Fruit fly (Drosophila melanogaster) whole organism, embryonic: Measurements from ENCODE around the gene JMJD5.
A peak's percentile ranks its signal among the peaks of the same experiment; 100 is the strongest.

Experiments
- Adf1 ChIP-seq: fragments of 200-800 bp; sonication (Bioruptor generic); IDR thresholded peaks from 2 replicates; pipeline ENCODE4 v1.3.6; 2022; ENCODE audit warnings: missing biosample characterization, missing genetic modification characterization
- Bgb ChIP-seq: fragments of 200-800 bp; sonication (Bioruptor generic); IDR thresholded peaks from 2 replicates; pipeline ENCODE4 v1.3.6; 2022; ENCODE audit warnings: missing biosample characterization, missing genetic modification characterization; ENCODE audit not compliant: partially characterized antibody
- CG10209 ChIP-seq: fragments of 200-800 bp; sonication (Bioruptor generic); optimal IDR thresholded peaks from 3 replicates; lab custom pipeline; 2017; ENCODE audit warnings: missing biosample characterization, mild to moderate bottlenecking, missing genetic modification characterization, missing genetic modification reagents
- CG10431 ChIP-seq: fragments of 200-800 bp; sonication (Bioruptor generic); optimal IDR thresholded peaks from 3 replicates; lab custom pipeline; 2018; ENCODE audit warnings: missing biosample characterization, mild to moderate bottlenecking, missing genetic modification characterization
- CG11695 ChIP-seq: fragments of 200-800 bp; sonication (Bioruptor generic); IDR thresholded peaks from 3 replicates; pipeline ENCODE4 v1.3.6; 2022; ENCODE audit warnings: missing biosample characterization, missing genetic modification characterization
- CG12391 ChIP-seq: fragments of 200-800 bp; sonication (Bioruptor generic); optimal IDR thresholded peaks from 3 replicates; lab custom pipeline; 2018; ENCODE audit warnings: missing biosample characterization, mild to moderate bottlenecking, missing genetic modification characterization, moderate library complexity
- CG14014 ChIP-seq: fragments of 200-800 bp; sonication (Bioruptor generic); IDR thresholded peaks from 2 replicates; pipeline ENCODE4 v1.3.6; 2022; ENCODE audit warnings: missing biosample characterization, missing genetic modification characterization
- CG15073 ChIP-seq: fragments of 200-800 bp; sonication (Bioruptor generic); optimal IDR thresholded peaks from 2 replicates; lab custom pipeline; 2016; ENCODE audit warnings: missing biosample characterization, missing genetic modification characterization
- CG1529 ChIP-seq: fragments of 200-800 bp; sonication (Bioruptor generic); optimal IDR thresholded peaks from 3 replicates; lab custom pipeline; 2018; ENCODE audit warnings: missing biosample characterization, missing genetic modification characterization
- CG15601 ChIP-seq: fragments of 200-800 bp; sonication (Bioruptor generic); optimal IDR thresholded peaks from 3 replicates; lab custom pipeline; 2019; ENCODE audit warnings: missing biosample characterization, mild to moderate bottlenecking, missing genetic modification characterization, moderate library complexity
- CG1647 ChIP-seq: fragments of 200-800 bp; sonication (Bioruptor generic); optimal IDR thresholded peaks from 3 replicates; lab custom pipeline; 2016; ENCODE audit warnings: missing biosample characterization, missing genetic modification characterization
- CG17359 ChIP-seq: fragments of 200-800 bp; sonication (Bioruptor generic); optimal IDR thresholded peaks from 3 replicates; lab custom pipeline; 2018; ENCODE audit warnings: missing biosample characterization, mild to moderate bottlenecking, missing genetic modification characterization, moderate library complexity
- CG17385 ChIP-seq: fragments of 200-800 bp; sonication (Bioruptor generic); optimal IDR thresholded peaks from 3 replicates; lab custom pipeline; 2018; ENCODE audit warnings: missing biosample characterization, mild to moderate bottlenecking, missing genetic modification characterization
- CG18599 ChIP-seq: fragments of 200-800 bp; sonication (Bioruptor generic); optimal IDR thresholded peaks from 3 replicates; lab custom pipeline; 2017; ENCODE audit warnings: missing biosample characterization, missing genetic modification characterization, mild to moderate bottlenecking, moderate library complexity, missing genetic modification reagents
- CG2129 ChIP-seq: fragments of 200-800 bp; sonication (Bioruptor generic); IDR thresholded peaks from 2 replicates; pipeline ENCODE4 v1.3.6; 2022; ENCODE audit warnings: missing biosample characterization, missing genetic modification characterization; ENCODE audit not compliant: partially characterized antibody
- CG2712 ChIP-seq: fragments of 200-800 bp; optimal IDR thresholded peaks from 3 replicates; lab custom pipeline; 2019; ENCODE audit warnings: missing biosample characterization, mild to moderate bottlenecking, missing genetic modification characterization, moderate library complexity
- CG6683 ChIP-seq: fragments of 200-800 bp; sonication (Bioruptor generic); optimal IDR thresholded peaks from 2 replicates; lab custom pipeline; 2017; ENCODE audit warnings: missing biosample characterization, mild to moderate bottlenecking, missing genetic modification characterization, missing genetic modification reagents
- CG6813 ChIP-seq: fragments of 200-800 bp; sonication (Bioruptor generic); optimal IDR thresholded peaks from 2 replicates; lab custom pipeline; 2017; ENCODE audit warnings: missing biosample characterization, missing genetic modification characterization, mild to moderate bottlenecking, moderate library complexity, missing genetic modification reagents
- CG8281 ChIP-seq: fragments of 200-800 bp; sonication (Bioruptor generic); optimal IDR thresholded peaks from 2 replicates; lab custom pipeline; 2018; ENCODE audit warnings: missing biosample characterization, mild to moderate bottlenecking, missing genetic modification characterization, moderate library complexity
- CG8478 ChIP-seq: fragments of >200 bp; optimal IDR thresholded peaks from 2 replicates; lab custom pipeline; 2018
- CG8924 ChIP-seq: fragments of 200-800 bp; optimal IDR thresholded peaks from 3 replicates; lab custom pipeline; 2019; ENCODE audit warnings: missing biosample characterization, mild to moderate bottlenecking, missing genetic modification characterization, moderate library complexity
- CHES-1-like ChIP-seq: fragments of 200-800 bp; sonication (Bioruptor generic); optimal IDR thresholded peaks from 2 replicates; lab custom pipeline; 2016; ENCODE audit warnings: missing biosample characterization, missing genetic modification characterization
- Camta ChIP-seq: fragments of 200-800 bp; sonication (Bioruptor generic); optimal IDR thresholded peaks from 2 replicates; lab custom pipeline; 2016; ENCODE audit warnings: missing biosample characterization, missing genetic modification characterization
- Mad ChIP-seq: fragments of 200-800 bp; sonication (Bioruptor generic); optimal IDR thresholded peaks from 2 replicates; lab custom pipeline; 2016; ENCODE audit warnings: missing biosample characterization, missing genetic modification characterization
- Nf-YC ChIP-seq: fragments of 200-800 bp; optimal IDR thresholded peaks from 3 replicates; lab custom pipeline; 2019; ENCODE audit warnings: missing biosample characterization, mild to moderate bottlenecking, missing genetic modification characterization, moderate library complexity
- Oaz ChIP-seq: fragments of 200-800 bp; sonication (Bioruptor generic); IDR thresholded peaks from 2 replicates; pipeline ENCODE4 v1.3.6; 2022; ENCODE audit warnings: missing biosample characterization, missing genetic modification characterization
- Optix ChIP-seq: fragments of 200-800 bp; sonication (Bioruptor generic); IDR thresholded peaks from 3 replicates; pipeline ENCODE4 v1.3.6; 2022; ENCODE audit warnings: missing biosample characterization, missing genetic modification characterization
- Sry-δ ChIP-seq: fragments of 200-800 bp; sonication (Bioruptor generic); optimal IDR thresholded peaks from 2 replicates; lab custom pipeline; 2016; ENCODE audit warnings: missing biosample characterization, missing genetic modification characterization
- Xrp1 ChIP-seq: fragments of 200-800 bp; sonication (Bioruptor generic); IDR thresholded peaks from 2 replicates; pipeline ENCODE4 v1.3.6; 2022; ENCODE audit warnings: missing biosample characterization, missing genetic modification characterization
- bowl ChIP-seq: fragments of 200-800 bp; sonication (Bioruptor generic); IDR thresholded peaks from 2 replicates; pipeline ENCODE4 v1.3.6; 2022; ENCODE audit warnings: missing biosample characterization, missing genetic modification characterization
- cwo ChIP-seq: fragments of 200-800 bp; sonication (Bioruptor generic); optimal IDR thresholded peaks from 3 replicates; lab custom pipeline; 2017; ENCODE audit warnings: missing biosample characterization, missing genetic modification characterization, mild to moderate bottlenecking, moderate library complexity, missing genetic modification reagents
- dmrt11E ChIP-seq: fragments of 200-800 bp; sonication (Bioruptor generic); optimal IDR thresholded peaks from 3 replicates; lab custom pipeline; 2018; ENCODE audit warnings: missing biosample characterization, mild to moderate bottlenecking, missing genetic modification characterization, moderate library complexity
- ems ChIP-seq: fragments of 200-800 bp; sonication (Bioruptor generic); optimal IDR thresholded peaks from 3 replicates; lab custom pipeline; 2016; ENCODE audit warnings: missing biosample characterization, missing genetic modification characterization
- esg ChIP-seq: fragments of 200-800 bp; sonication (Bioruptor generic); conservative IDR thresholded peaks from 2 replicates; pipeline ENCODE4 v1.3.6; 2022; ENCODE audit warnings: missing biosample characterization, missing genetic modification characterization
- eve ChIP-seq, 2 experiments: fragments of >200 bp; optimal IDR thresholded peaks; 2 replicates each; lab custom pipeline; 2017; ENCODE audit warnings: missing biosample characterization in 2 of 2, missing genetic modification characterization in 2 of 2
- ewg ChIP-seq: fragments of 200-800 bp; sonication (Bioruptor generic); optimal IDR thresholded peaks from 3 replicates; lab custom pipeline; 2017; ENCODE audit warnings: mild to moderate bottlenecking, missing biosample characterization, missing genetic modification reagents, missing genetic modification characterization
- fd96Cb ChIP-seq: fragments of 200-800 bp; sonication (Bioruptor generic); optimal IDR thresholded peaks from 2 replicates; lab custom pipeline; 2018; ENCODE audit warnings: missing biosample characterization, mild to moderate bottlenecking, missing genetic modification characterization, moderate library complexity
- gsb-n ChIP-seq: fragments of 200-800 bp; sonication (Bioruptor generic); optimal IDR thresholded peaks from 3 replicates; lab custom pipeline; 2018; ENCODE audit warnings: missing biosample characterization, mild to moderate bottlenecking, missing genetic modification characterization
- mirr ChIP-seq: fragments of 200-800 bp; sonication (Bioruptor generic); optimal IDR thresholded peaks from 3 replicates; lab custom pipeline; 2018; ENCODE audit warnings: missing biosample characterization, mild to moderate bottlenecking, missing genetic modification characterization
- nau ChIP-seq: fragments of 200-800 bp; sonication (Bioruptor generic); optimal IDR thresholded peaks from 3 replicates; lab custom pipeline; 2017; ENCODE audit warnings: missing biosample characterization, mild to moderate bottlenecking, missing genetic modification characterization, missing genetic modification reagents
- pho ChIP-seq: fragments of 200-800 bp; sonication (Bioruptor generic); optimal IDR thresholded peaks from 2 replicates; lab custom pipeline; 2016; ENCODE audit warnings: missing biosample characterization, missing genetic modification characterization
- pum ChIP-seq: fragments of 200-800 bp; sonication (Bioruptor generic); optimal IDR thresholded peaks from 2 replicates; lab custom pipeline; 2016; ENCODE audit warnings: missing biosample characterization, missing genetic modification characterization
- sc ChIP-seq, 3 experiments: fragments of >200 bp in 2 of 3; fragments of 200-800 bp in 1 of 3; sonication (Bioruptor generic) in 1 of 3; optimal IDR thresholded peaks; 2 replicates in 2 of 3; 3 replicates in 1 of 3; lab custom pipeline; 2017; ENCODE audit warnings: mild to moderate bottlenecking in 1 of 3, missing biosample characterization in 1 of 3, missing genetic modification characterization in 1 of 3, missing genetic modification reagents in 1 of 3
- sna ChIP-seq: fragments of 200-800 bp; sonication (Bioruptor generic); IDR thresholded peaks from 2 replicates; pipeline ENCODE4 v1.3.6; 2022; ENCODE audit warnings: missing biosample characterization, missing genetic modification characterization; ENCODE audit not compliant: partially characterized antibody
- trem ChIP-seq: fragments of 200-800 bp; optimal IDR thresholded peaks from 3 replicates; lab custom pipeline; 2019; ENCODE audit warnings: missing biosample characterization, mild to moderate bottlenecking, missing genetic modification characterization, moderate library complexity
- tx ChIP-seq: fragments of 200-800 bp; sonication (Bioruptor generic); optimal IDR thresholded peaks from 2 replicates; lab custom pipeline; 2016; ENCODE audit warnings: missing biosample characterization, missing genetic modification characterization
- unc-4 ChIP-seq: fragments of 200-800 bp; sonication (Bioruptor generic); IDR thresholded peaks from 2 replicates; pipeline ENCODE4 v1.3.6; 2022; ENCODE audit warnings: missing biosample characterization, missing genetic modification characterization; ENCODE audit not compliant: partially characterized antibody
- wdn ChIP-seq: fragments of 200-800 bp; sonication (Bioruptor generic); IDR thresholded peaks from 2 replicates; pipeline ENCODE4 v1.3.6; 2022; ENCODE audit warnings: missing biosample characterization, missing genetic modification characterization
- wek ChIP-seq: fragments of 200-800 bp; sonication (Bioruptor generic); optimal IDR thresholded peaks from 3 replicates; lab custom pipeline; 2018; ENCODE audit warnings: missing biosample characterization, mild to moderate bottlenecking, missing genetic modification characterization, moderate library complexity
- zfh1 ChIP-seq: fragments of 200-800 bp; sonication (Bioruptor generic); IDR thresholded peaks from 3 replicates; pipeline ENCODE4 v1.3.6; 2022; ENCODE audit warnings: missing biosample characterization, missing genetic modification characterization

JMJD5 gene

DNA sequence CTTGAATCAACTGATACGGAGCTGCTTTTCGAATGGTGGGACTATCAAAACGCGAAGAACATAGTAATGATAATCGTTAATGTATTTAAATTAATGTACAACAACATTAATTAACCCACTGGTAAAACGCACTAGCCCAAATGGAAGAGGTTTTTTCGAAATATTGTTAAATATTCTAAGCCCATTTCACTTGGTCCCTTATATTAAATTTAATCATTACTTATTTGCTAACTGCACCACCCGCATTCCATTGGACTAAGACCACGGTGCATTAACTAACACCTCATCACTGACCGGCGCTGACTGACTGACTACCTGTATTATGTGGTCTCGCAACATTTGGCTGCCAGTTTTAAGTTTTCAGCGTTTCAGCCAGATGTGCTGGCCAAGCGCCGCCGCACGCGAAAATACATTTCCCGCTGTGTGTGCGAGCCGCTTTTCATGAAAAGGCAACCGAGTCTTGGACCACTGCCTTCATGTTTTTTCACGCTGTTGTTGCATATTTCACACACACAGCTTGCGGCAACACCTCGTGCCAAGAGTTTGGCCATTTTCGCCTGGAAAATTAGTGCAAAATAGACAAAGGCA is 47.3 kb downstream of the JMJD5 start (continued):
- TF ChIP-seq mirr (GFP tag; lab: Kevin White, UChicago), result no peak
- TF ChIP-seq Mad (GFP tag; lab: Kevin White, UChicago), result no peak
- no peak for TF ChIP-seq CG1647 (GFP tag; lab: Kevin White, UChicago)
- no peak for TF ChIP-seq pum (GFP tag; lab: Kevin White, UChicago)
- TF ChIP-seq esg (GFP tag; lab: Robert Waterston, UW), result no peak
- TF ChIP-seq unc-4 (GFP tag; lab: Robert Waterston, UW), result no peak
- TF ChIP-seq CG1529 (GFP tag; lab: Kevin White, UChicago), result no peak
- TF ChIP-seq sc (optimal IDR thresholded peaks at IDR 0.05; lab: Kevin White, UChicago), result no peak
- TF ChIP-seq sc (GFP tag; optimal IDR thresholded peaks at IDR 0.05; lab: Kevin White, UChicago), result no peak
- TF ChIP-seq wek (GFP tag; lab: Kevin White, UChicago), result no peak
- TF ChIP-seq nau (GFP tag; lab: Kevin White, UChicago), result no peak
- no peak for TF ChIP-seq trem (tag; lab: Kevin White, UChicago)
- no peak for TF ChIP-seq pho (GFP tag; lab: Kevin White, UChicago)
- no peak for TF ChIP-seq CG10209 (GFP tag; lab: Kevin White, UChicago)
- TF ChIP-seq CG12391 (tag; lab: Kevin White, UChicago), result peak; percentile 2
- no peak for TF ChIP-seq CHES-1-like
- peak in 1 of 2 experiments; percentile 56 for TF ChIP-seq eve (GFP tag; optimal IDR thresholded peaks at IDR 0.05; lab: Kevin White, UChicago)
- no peak for TF ChIP-seq wdn (GFP tag; lab: Robert Waterston, UW)
- TF ChIP-seq sna, result no peak
- TF ChIP-seq Optix (GFP tag; lab: Robert Waterston, UW), result 0 out of 3 replicates have a peak, but pooled peaks have one; percentile 11
- no peak for TF ChIP-seq CG8281 (tag; lab: Kevin White, UChicago)
- TF ChIP-seq CG17385 (GFP tag; lab: Kevin White, UChicago), result no peak
- no peak for TF ChIP-seq CG2129 (GFP tag; lab: Robert Waterston, UW)
- TF ChIP-seq CG11695 (GFP tag; lab: Robert Waterston, UW), result no peak
- TF ChIP-seq ems (GFP tag; lab: Kevin White, UChicago), result no peak
- no peak for TF ChIP-seq tx (GFP tag; lab: Kevin White, UChicago)
- TF ChIP-seq gsb-n (tag; lab: Kevin White, UChicago), result no peak
- no peak for TF ChIP-seq CG18599 (GFP tag; lab: Kevin White, UChicago)
- TF ChIP-seq Oaz (GFP tag; lab: Robert Waterston, UW), result 0 out of 2 replicates have a peak, but pooled peaks have one; percentile 15
- no peak for TF ChIP-seq Sry-δ
- TF ChIP-seq CG15601, result no peak
- TF ChIP-seq CG6813, result no peak
- TF ChIP-seq zfh1 (GFP tag; lab: Robert Waterston, UW), result no peak
- no peak for TF ChIP-seq cwo (GFP tag; lab: Kevin White, UChicago)
- TF ChIP-seq CG15073, result no peak
- TF ChIP-seq CG8478 (lab: Kevin White, UChicago), result no peak
- TF ChIP-seq Camta, result no peak
- no peak for TF ChIP-seq Adf1
- 0 out of 2 replicates have a peak, but pooled peaks have one; percentile 33 for TF ChIP-seq Xrp1
- no peak for TF ChIP-seq CG10431 (GFP tag; lab: Kevin White, UChicago)
- peak; percentile 11 for TF ChIP-seq CG17359 (tag; lab: Kevin White, UChicago)
- TF ChIP-seq CG6683 (GFP tag; lab: Kevin White, UChicago), result no peak
- TF ChIP-seq CG14014 (GFP tag; lab: Robert Waterston, UW), result no peak
- TF ChIP-seq Bgb (GFP tag; lab: Robert Waterston, UW), result no peak
- no peak for TF ChIP-seq CG2712
- TF ChIP-seq bowl, result no peak
- no peak for TF ChIP-seq Nf-YC (tag; lab: Kevin White, UChicago)
- no peak for TF ChIP-seq dmrt11E (tag; lab: Kevin White, UChicago)
- no peak for TF ChIP-seq CG8924 (tag; lab: Kevin White, UChicago)
- no peak for TF ChIP-seq fd96Cb (tag; lab: Kevin White, UChicago)
- TF ChIP-seq ewg, result no peak
